Fruit fly (Drosophila melanogaster) whole organism, prepupa: Measurements from ENCODE around the gene chic.

Experiments
- Blimp-1 ChIP-seq: fragments of 200-800 bp; sonication (Bioruptor generic); optimal IDR thresholded peaks from 3 replicates; lab custom pipeline; 2017; ENCODE audit warnings: missing biosample characterization, missing genetic modification characterization, mild to moderate bottlenecking, moderate library complexity, missing genetic modification reagents
- CG10631 ChIP-seq: fragments of 200-800 bp; sonication (Bioruptor generic); optimal IDR thresholded peaks from 2 replicates; lab custom pipeline; 2016; ENCODE audit warnings: missing biosample characterization, missing genetic modification characterization
- CG10669 ChIP-seq: fragments of 200-800 bp; sonication (Bioruptor generic); optimal IDR thresholded peaks from 3 replicates; lab custom pipeline; 2018; ENCODE audit warnings: missing biosample characterization, mild to moderate bottlenecking, missing genetic modification characterization, moderate library complexity
- CG11902 ChIP-seq: fragments of 200-800 bp; sonication (Bioruptor generic); optimal IDR thresholded peaks from 3 replicates; lab custom pipeline; 2016; ENCODE audit warnings: missing biosample characterization, missing genetic modification characterization
- CG1621 ChIP-seq: fragments of 200-800 bp; sonication (Bioruptor generic); optimal IDR thresholded peaks from 3 replicates; lab custom pipeline; 2018; ENCODE audit warnings: missing biosample characterization, mild to moderate bottlenecking, missing genetic modification characterization
- CG16779 ChIP-seq: fragments of 200-800 bp; sonication (Bioruptor generic); optimal IDR thresholded peaks from 3 replicates; lab custom pipeline; 2017; ENCODE audit warnings: missing biosample characterization, mild to moderate bottlenecking, missing genetic modification characterization
- CG31627 ChIP-seq: fragments of 200-800 bp; sonication (Bioruptor generic); optimal IDR thresholded peaks from 3 replicates; lab custom pipeline; 2016; ENCODE audit warnings: missing biosample characterization, missing genetic modification characterization
- CG34406 ChIP-seq: fragments of 200-800 bp; sonication (Bioruptor generic); optimal IDR thresholded peaks from 3 replicates; lab custom pipeline; 2016; ENCODE audit warnings: missing biosample characterization, missing genetic modification characterization
- CG6163 ChIP-seq: fragments of 200-800 bp; sonication (Bioruptor generic); IDR thresholded peaks from 3 replicates; pipeline ENCODE4 v1.3.6; 2022; ENCODE audit warnings: missing biosample characterization, missing genetic modification characterization
- CG6276 ChIP-seq: fragments of 200-800 bp; sonication (Bioruptor generic); optimal IDR thresholded peaks from 2 replicates; lab custom pipeline; 2017; ENCODE audit warnings: missing biosample characterization, mild to moderate bottlenecking, missing genetic modification characterization
- CG6792 ChIP-seq: fragments of 200-800 bp; sonication (Bioruptor generic); optimal IDR thresholded peaks from 3 replicates; lab custom pipeline; 2016; ENCODE audit warnings: missing biosample characterization, missing genetic modification characterization
- CG8319 ChIP-seq: fragments of 200-800 bp; sonication (Bioruptor generic); optimal IDR thresholded peaks from 3 replicates; lab custom pipeline; 2016; ENCODE audit warnings: missing biosample characterization, missing genetic modification characterization
- CG9139 ChIP-seq: fragments of 200-800 bp; sonication (Bioruptor generic); optimal IDR thresholded peaks from 3 replicates; lab custom pipeline; 2017; ENCODE audit warnings: missing biosample characterization, mild to moderate bottlenecking, missing genetic modification characterization
- Eip75B ChIP-seq: fragments of 200-800 bp; sonication (Bioruptor generic); optimal IDR thresholded peaks from 3 replicates; lab custom pipeline; 2016; ENCODE audit warnings: missing biosample characterization, missing genetic modification characterization
- Eip78C ChIP-seq: fragments of 200-800 bp; sonication (Bioruptor generic); peaks from one replicate; lab custom pipeline; 2016; ENCODE audit warnings: missing biosample characterization, missing genetic modification characterization
- Ets96B ChIP-seq: fragments of 200-800 bp; optimal IDR thresholded peaks from 2 replicates; lab custom pipeline; 2019; ENCODE audit warnings: missing biosample characterization, mild to moderate bottlenecking, missing genetic modification characterization, moderate library complexity
- Hr4 ChIP-seq: fragments of 200-800 bp; sonication (Bioruptor generic); optimal IDR thresholded peaks from 3 replicates; lab custom pipeline; 2016; ENCODE audit warnings: missing biosample characterization, missing genetic modification characterization
- Lpt ChIP-seq: fragments of 200-800 bp; sonication (Bioruptor generic); optimal IDR thresholded peaks from 3 replicates; lab custom pipeline; 2016; ENCODE audit warnings: missing biosample characterization, missing genetic modification characterization
- Met ChIP-seq: fragments of 200-800 bp; sonication (Bioruptor generic); optimal IDR thresholded peaks from 3 replicates; lab custom pipeline; 2016; ENCODE audit warnings: missing biosample characterization, missing genetic modification characterization
- Smox ChIP-seq: fragments of 200-800 bp; sonication (Bioruptor generic); optimal IDR thresholded peaks from 3 replicates; lab custom pipeline; 2016; ENCODE audit warnings: missing biosample characterization, missing genetic modification characterization
- Sox102F ChIP-seq: fragments of 200-800 bp; sonication (Bioruptor generic); optimal IDR thresholded peaks from 2 replicates; lab custom pipeline; 2016; ENCODE audit warnings: missing biosample characterization, mild to moderate bottlenecking, missing genetic modification characterization
- Sox14 ChIP-seq: fragments of 200-800 bp; sonication (Bioruptor generic); optimal IDR thresholded peaks from 3 replicates; lab custom pipeline; 2016; ENCODE audit warnings: missing biosample characterization, missing genetic modification characterization
- acj6 ChIP-seq: fragments of 200-800 bp; sonication (Bioruptor generic); optimal IDR thresholded peaks from 3 replicates; lab custom pipeline; 2016; ENCODE audit warnings: missing biosample characterization, missing genetic modification characterization
- cyc ChIP-seq: fragments of 200-800 bp; sonication (Bioruptor generic); optimal IDR thresholded peaks from 3 replicates; lab custom pipeline; 2016; ENCODE audit warnings: missing biosample characterization, missing genetic modification characterization
- dsx ChIP-seq: fragments of 200-800 bp; optimal IDR thresholded peaks from 3 replicates; lab custom pipeline; 2019; ENCODE audit warnings: missing biosample characterization, mild to moderate bottlenecking, missing genetic modification characterization, moderate library complexity; ENCODE audit not compliant: poor library complexity, severe bottlenecking
- eg ChIP-seq: fragments of 200-800 bp; sonication (Bioruptor generic); IDR thresholded peaks from 3 replicates; pipeline ENCODE4 v1.3.6; 2022; ENCODE audit warnings: missing biosample characterization, missing genetic modification characterization
- fd59A ChIP-seq: fragments of 200-800 bp; sonication (Bioruptor generic); optimal IDR thresholded peaks from 2 replicates; lab custom pipeline; 2017; ENCODE audit warnings: missing biosample characterization, mild to moderate bottlenecking, missing genetic modification characterization, missing genetic modification reagents
- fd85E ChIP-seq: fragments of 200-800 bp; sonication (Bioruptor generic); optimal IDR thresholded peaks from 3 replicates; lab custom pipeline; 2016; ENCODE audit warnings: missing biosample characterization, missing genetic modification characterization
- lz ChIP-seq: fragments of 200-800 bp; sonication (Bioruptor generic); optimal IDR thresholded peaks from 3 replicates; lab custom pipeline; 2016; ENCODE audit warnings: missing biosample characterization, missing genetic modification characterization
- net ChIP-seq: fragments of 200-800 bp; sonication (Bioruptor generic); optimal IDR thresholded peaks from 3 replicates; lab custom pipeline; 2016; ENCODE audit warnings: missing biosample characterization, missing genetic modification characterization
- salr ChIP-seq, 2 experiments: fragments of 200-800 bp; sonication (Bioruptor generic); optimal IDR thresholded peaks; 3 replicates each; lab custom pipeline; 2016 to 2018; ENCODE audit warnings: missing biosample characterization in 2 of 2, missing genetic modification characterization in 2 of 2, mild to moderate bottlenecking in 1 of 2
- svp ChIP-seq: fragments of 200-800 bp; sonication (Bioruptor generic); peaks from one replicate; lab custom pipeline; 2016; ENCODE audit warnings: missing biosample characterization, missing genetic modification characterization
- vri ChIP-seq: fragments of 200-800 bp; sonication (Bioruptor generic); optimal IDR thresholded peaks from 3 replicates; lab custom pipeline; 2016; ENCODE audit warnings: missing biosample characterization, mild to moderate bottlenecking, missing genetic modification characterization

Gene chic

dm6 chr2L:5967702-5968616 is 12.9 kb downstream of the chic start, which contains the start of the genes CG13992 and Ucp4C:
CG13992 (minus strand) TSS chr2L:5967752.
Ucp4C (plus strand) TSS chr2L:5968566.
- no peak for TF ChIP-seq CG8319
- no peak for TF ChIP-seq CG34406
- no peak for TF ChIP-seq Sox14 (GFP tag; lab: Kevin White, UChicago)
- TF ChIP-seq Met (GFP tag; lab: Kevin White, UChicago) = no peak
- TF ChIP-seq vri (GFP tag; lab: Kevin White, UChicago) = no peak
- no peak for TF ChIP-seq CG6792 (GFP tag; lab: Kevin White, UChicago)
- TF ChIP-seq Eip75B (GFP tag; lab: Kevin White, UChicago) = no peak
- no peak for TF ChIP-seq CG10669 (GFP tag; lab: Kevin White, UChicago)
- no peak for TF ChIP-seq Sox102F (GFP tag; lab: Kevin White, UChicago)
- TF ChIP-seq CG9139 (GFP tag; lab: Kevin White, UChicago) = no peak
- no peak for TF ChIP-seq acj6 (GFP tag; lab: Kevin White, UChicago)
- TF ChIP-seq Eip78C (GFP tag; lab: Kevin White, UChicago) = no peak
- no peak for TF ChIP-seq Smox (GFP tag; lab: Kevin White, UChicago)
- TF ChIP-seq Hr4 = no peak
- TF ChIP-seq Blimp-1 (GFP tag; lab: Kevin White, UChicago) = no peak
- no peak for TF ChIP-seq CG10631 (GFP tag; lab: Kevin White, UChicago)
- TF ChIP-seq CG31627 = no peak
- no peak for TF ChIP-seq salr (GFP tag; optimal IDR thresholded peaks at IDR 0.05; lab: Kevin White, UChicago)

dm6 chr2L:5964851-5965250 is 16.0 kb downstream of the chic start, which contains the start of gene psd:
psd (minus strand) TSS chr2L:5964951.
- peak; percentile 48 for TF ChIP-seq Eip78C (GFP tag; lab: Kevin White, UChicago)
- TF ChIP-seq fd59A (GFP tag; lab: Kevin White, UChicago) = no peak

DNA sequence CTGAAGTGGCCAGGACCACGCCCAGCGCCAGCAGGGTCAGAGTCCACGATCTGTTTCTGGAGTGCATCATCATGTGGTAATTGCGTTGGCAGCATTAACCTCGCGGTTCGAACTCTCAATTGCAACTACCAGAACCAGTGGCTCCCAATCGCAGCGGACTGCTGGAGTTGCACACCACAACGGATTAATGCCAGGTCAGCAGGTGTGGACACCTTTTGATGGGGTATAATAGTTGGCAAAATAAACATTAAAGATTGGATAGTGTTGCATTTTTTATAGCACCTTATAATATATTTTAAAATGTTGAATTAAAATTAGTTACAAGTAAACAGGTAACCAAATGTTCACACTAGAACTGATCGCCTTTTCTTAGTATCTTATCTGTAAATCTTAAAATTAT is 16.6 kb downstream of the chic start:
- TF ChIP-seq lz (GFP tag; lab: Kevin White, UChicago) = no peak
- TF ChIP-seq CG6163 (GFP tag; lab: Robert Waterston, UW) = no peak
- TF ChIP-seq Met (GFP tag; lab: Kevin White, UChicago) = no peak
- TF ChIP-seq CG6276 (GFP tag; lab: Kevin White, UChicago) = no peak
- TF ChIP-seq Eip75B (GFP tag; lab: Kevin White, UChicago) = no peak
- TF ChIP-seq CG11902 (GFP tag; lab: Kevin White, UChicago) = no peak
- TF ChIP-seq cyc = no peak
- TF ChIP-seq CG10631 (GFP tag; lab: Kevin White, UChicago) = no peak
- TF ChIP-seq CG34406 = no peak
- no peak for TF ChIP-seq CG31627
- no peak for TF ChIP-seq Lpt (GFP tag; lab: Kevin White, UChicago)
- no peak for TF ChIP-seq dsx (GFP tag; lab: Kevin White, UChicago)
- no peak for TF ChIP-seq fd85E
- TF ChIP-seq svp = no peak
- no peak for TF ChIP-seq vri (GFP tag; lab: Kevin White, UChicago)
- TF ChIP-seq CG10669 (GFP tag; lab: Kevin White, UChicago) = no peak
- no peak for TF ChIP-seq CG6792 (GFP tag; lab: Kevin White, UChicago)

DNA sequence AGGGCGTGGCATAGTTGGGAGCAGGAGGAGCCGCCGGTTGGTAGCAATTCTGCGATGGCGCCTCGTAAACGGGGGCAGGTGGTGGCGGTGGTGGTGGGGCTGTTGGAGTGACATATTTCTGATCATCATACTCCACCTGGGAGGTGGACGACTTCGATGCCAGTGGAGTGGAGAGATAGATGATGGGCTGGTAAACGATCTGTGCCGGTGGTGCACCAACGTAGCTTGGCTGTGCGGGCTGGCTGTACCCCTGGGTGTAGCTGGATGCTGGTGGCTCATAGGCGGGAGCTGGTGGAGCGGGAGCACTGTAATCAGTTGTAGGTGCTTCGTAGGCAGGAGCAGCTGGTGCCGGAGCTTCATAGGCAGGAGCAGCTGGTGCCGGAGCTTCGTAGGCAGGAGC is 17.6 kb downstream of the chic start:
- no peak for TF ChIP-seq eg (GFP tag; lab: Robert Waterston, UW)
- no peak for TF ChIP-seq dsx (GFP tag; lab: Kevin White, UChicago)
- TF ChIP-seq net = no peak
- no peak for TF ChIP-seq CG8319
- no peak for TF ChIP-seq Ets96B (tag; lab: Kevin White, UChicago)
- TF ChIP-seq CG1621 (tag; lab: Kevin White, UChicago) = no peak
- TF ChIP-seq Sox14 (GFP tag; lab: Kevin White, UChicago) = no peak
- no peak for TF ChIP-seq CG16779
- TF ChIP-seq, all 60 proteins: peak for 0
